Fruit fly (Drosophila melanogaster): Measurements from ENCODE around the gene Ir7d.
A peak's percentile ranks its signal among the peaks of the same experiment; 100 is the strongest.

Gene Ir7d

dm6 chrX:7878736-7879135 is at the start of gene Ir7d:
TSS of gene Ir7d (minus strand) at chrX:7878836.
- TF ChIP-seq CG11617 (GFP tag; optimal IDR thresholded peaks at IDR 0.05) (no peak), CG7045 (GFP tag; optimal IDR thresholded peaks at IDR 0.05) (no peak), bab1 (GFP tag; optimal IDR thresholded peaks at IDR 0.05) (no peak), CG5204 (GFP tag; optimal IDR thresholded peaks at IDR 0.05) (no peak), CG7101 (tag; optimal IDR thresholded peaks at IDR 0.05) (no peak), cnc (optimal IDR thresholded peaks at IDR 0.05) (no peak), Mnt (GFP tag; optimal IDR thresholded peaks at IDR 0.05) (no peak), cic (GFP tag; optimal IDR thresholded peaks at IDR 0.05) (no peak), CG33017 (tag; optimal IDR thresholded peaks at IDR 0.05) (no peak), toe (GFP tag; optimal IDR thresholded peaks at IDR 0.05) (no peak)

DNA sequence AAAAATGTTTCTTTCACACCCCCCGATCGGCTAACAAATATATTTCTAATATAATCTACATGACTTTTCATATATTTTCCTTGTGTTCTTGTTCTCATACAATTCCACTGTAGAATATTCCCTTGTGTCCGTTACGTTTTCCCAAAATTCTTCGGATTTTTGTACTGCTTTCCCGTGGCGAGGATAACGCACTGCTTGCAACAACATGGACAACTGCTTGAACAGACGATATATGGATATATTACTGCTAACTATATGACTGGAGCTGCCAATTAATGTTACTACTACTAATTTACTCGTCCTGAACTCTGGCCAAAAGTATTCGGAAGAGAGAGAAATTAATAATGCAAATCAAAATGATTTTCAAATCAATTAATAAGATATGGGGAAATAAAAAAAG is 46.3 kb upstream of the Ir7d start:
- TF ChIP-seq CG5204 (GFP tag; optimal IDR thresholded peaks at IDR 0.05), result no peak
- TF ChIP-seq bab1 (GFP tag; optimal IDR thresholded peaks at IDR 0.05), result no peak
- no peak for TF ChIP-seq cic (GFP tag; optimal IDR thresholded peaks at IDR 0.05)
- no peak for TF ChIP-seq Crg-1 (GFP tag; optimal IDR thresholded peaks at IDR 0.05)
- no peak for TF ChIP-seq kay (GFP tag; ENCODE audit: borderline replicate concordance)
- TF ChIP-seq CG11617 (GFP tag; optimal IDR thresholded peaks at IDR 0.05), result no peak
- no peak for TF ChIP-seq CG33017 (tag; optimal IDR thresholded peaks at IDR 0.05)
- TF ChIP-seq Clk (GFP tag; optimal IDR thresholded peaks at IDR 0.05), result no peak
- TF ChIP-seq Mnt (GFP tag; optimal IDR thresholded peaks at IDR 0.05), result no peak
- TF ChIP-seq CG14711 (tag; optimal IDR thresholded peaks at IDR 0.05), result no peak
- TF ChIP-seq CG1620 (GFP tag; optimal IDR thresholded peaks at IDR 0.05), result no peak
- TF ChIP-seq pad (GFP tag; optimal IDR thresholded peaks at IDR 0.05), result no peak
- TF ChIP-seq ovo (GFP tag; optimal IDR thresholded peaks at IDR 0.05), result no peak
- TF ChIP-seq toe (GFP tag; optimal IDR thresholded peaks at IDR 0.05), result no peak
- no peak for TF ChIP-seq Hr96 (GFP tag; optimal IDR thresholded peaks at IDR 0.05)
- no peak for TF ChIP-seq CG12768 (GFP tag; optimal IDR thresholded peaks at IDR 0.05)

DNA sequence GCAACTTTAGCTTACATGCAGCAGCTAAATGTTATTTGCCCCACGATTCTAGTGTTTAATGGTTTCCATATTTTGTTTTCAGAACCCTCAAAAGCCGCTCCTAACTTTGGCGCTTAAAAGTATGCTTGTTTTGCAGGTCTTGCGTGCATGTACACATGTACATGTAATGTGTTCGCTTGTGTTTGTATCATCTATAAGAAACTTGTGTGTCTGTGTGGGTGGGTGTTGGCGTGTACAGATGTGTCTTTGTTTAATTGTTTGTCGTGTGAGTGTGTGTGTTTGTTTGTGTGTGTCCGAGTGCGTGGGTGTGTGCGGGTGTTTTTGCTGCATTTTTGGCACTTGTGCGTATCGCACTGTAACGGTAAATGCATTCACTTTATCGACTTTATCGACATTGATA is 44.4 kb upstream of the Ir7d start:
- TF ChIP-seq CG12768 (GFP tag; optimal IDR thresholded peaks at IDR 0.05), result no peak

DNA sequence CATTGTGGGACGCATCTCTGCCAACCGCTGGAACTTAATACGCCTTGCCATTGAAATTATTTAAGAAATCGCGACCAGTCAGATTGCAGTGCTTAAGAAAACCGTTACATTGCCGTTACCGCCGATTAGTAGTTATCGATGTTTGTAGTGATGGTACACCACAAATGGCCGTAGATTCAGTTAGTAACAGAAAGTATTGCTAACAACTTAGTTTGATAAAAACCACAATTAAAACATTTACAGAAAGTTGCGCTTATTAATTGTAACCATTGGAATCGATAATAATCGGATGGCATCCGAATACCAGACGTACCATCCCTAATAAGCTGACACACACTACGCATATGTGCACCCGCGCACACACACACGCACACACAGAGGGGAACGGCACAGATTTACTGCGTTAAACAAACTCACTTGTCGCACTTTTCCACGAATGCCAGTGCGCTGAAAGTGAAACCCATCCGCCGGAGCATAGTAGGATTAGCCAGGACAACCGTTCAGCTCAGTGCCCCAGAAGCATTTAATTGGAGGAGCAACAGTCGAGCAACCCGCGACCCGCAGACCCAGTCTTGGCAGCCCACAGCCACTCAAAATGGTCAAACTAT is 41.5 kb upstream of the Ir7d start, which contains the start of the genes hdm and Ykt6:
Gene hdm (minus strand): TSS at position 51 of the 608 bp plus-strand sequence.
Gene Ykt6 (plus strand): TSS at position 329 of the 608 bp plus-strand sequence.
- no peak for TF ChIP-seq cnc (optimal IDR thresholded peaks at IDR 0.05)
- peak; percentile 82 for TF ChIP-seq CG14711 (tag; optimal IDR thresholded peaks at IDR 0.05)
- TF ChIP-seq cic (GFP tag; optimal IDR thresholded peaks at IDR 0.05), result peak; percentile 11
- TF ChIP-seq ovo (GFP tag; optimal IDR thresholded peaks at IDR 0.05), result peak; percentile 92
- TF ChIP-seq toe (GFP tag; optimal IDR thresholded peaks at IDR 0.05), result peak; percentile 86
- peak; percentile 84 for TF ChIP-seq Crg-1 (GFP tag; optimal IDR thresholded peaks at IDR 0.05)
- TF ChIP-seq Clk (GFP tag; optimal IDR thresholded peaks at IDR 0.05), result no peak
- peak; percentile 88 for TF ChIP-seq CG1620 (GFP tag; optimal IDR thresholded peaks at IDR 0.05)
- peak; percentile 38 for TF ChIP-seq CG12768 (GFP tag; optimal IDR thresholded peaks at IDR 0.05)
- TF ChIP-seq Hr96 (GFP tag; optimal IDR thresholded peaks at IDR 0.05), result no peak
- peak; percentile 72 for TF ChIP-seq tj (GFP tag; optimal IDR thresholded peaks at IDR 0.05)
- TF ChIP-seq CG33017 (tag; optimal IDR thresholded peaks at IDR 0.05), result peak; percentile 42
- TF ChIP-seq CG7045 (GFP tag; optimal IDR thresholded peaks at IDR 0.05), result no peak
- peak; percentile 91 for TF ChIP-seq bab1 (GFP tag; optimal IDR thresholded peaks at IDR 0.05)
- TF ChIP-seq Mnt (GFP tag; optimal IDR thresholded peaks at IDR 0.05), result peak; percentile 83
- TF ChIP-seq CG11617 (GFP tag; optimal IDR thresholded peaks at IDR 0.05), result peak; percentile 77
- peak; percentile 96 for TF ChIP-seq pad (GFP tag; optimal IDR thresholded peaks at IDR 0.05)
- no peak for TF ChIP-seq kay (GFP tag; ENCODE audit: borderline replicate concordance)
- no peak for TF ChIP-seq CG5204 (GFP tag; optimal IDR thresholded peaks at IDR 0.05)
- TF ChIP-seq CG7101 (tag; optimal IDR thresholded peaks at IDR 0.05), result peak; percentile 84

DNA sequence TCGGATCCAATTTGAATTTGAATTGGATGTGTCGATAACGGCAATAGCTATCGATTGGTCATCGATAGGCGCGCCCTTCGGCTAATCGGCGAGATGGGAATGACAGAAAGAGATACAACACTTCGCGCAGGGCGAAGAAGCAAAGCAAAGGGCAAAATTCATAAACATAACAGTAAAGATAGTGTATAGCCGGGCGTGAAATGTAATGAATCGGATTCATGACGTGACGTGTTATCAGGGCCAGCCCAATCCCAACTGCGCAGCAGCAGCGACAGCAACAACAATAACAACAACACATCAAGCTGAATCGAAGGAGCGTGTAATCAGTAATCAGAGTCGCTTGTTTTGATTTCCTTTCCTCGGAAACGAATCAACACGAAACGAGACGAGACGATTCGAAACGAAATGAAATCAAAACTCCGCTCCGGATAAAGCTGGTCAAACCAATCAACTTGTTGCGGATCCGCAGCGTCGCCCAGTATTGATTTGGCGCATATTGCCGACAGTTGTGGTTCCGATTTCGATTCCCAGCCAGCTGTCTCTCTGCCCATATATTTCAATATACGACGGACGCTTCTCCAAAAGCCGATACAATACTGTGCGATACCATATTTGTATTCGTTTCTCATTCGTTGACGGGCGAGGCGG is 33.5 kb upstream of the Ir7d start, which contains the start of gene snz:
Gene snz (plus strand): TSS at position 107 of the 648 bp plus-strand sequence.
- TF ChIP-seq cic (GFP tag; optimal IDR thresholded peaks at IDR 0.05) (peak; percentile 62), Mnt (GFP tag; optimal IDR thresholded peaks at IDR 0.05) (peak; percentile 35), toe (GFP tag; optimal IDR thresholded peaks at IDR 0.05) (no peak), Crg-1 (GFP tag; optimal IDR thresholded peaks at IDR 0.05) (no peak), CG11617 (GFP tag; optimal IDR thresholded peaks at IDR 0.05) (peak; percentile 20), CG14711 (tag; optimal IDR thresholded peaks at IDR 0.05) (peak; percentile 18), tj (GFP tag; optimal IDR thresholded peaks at IDR 0.05) (peak; percentile 46), CG7101 (tag; optimal IDR thresholded peaks at IDR 0.05) (peak; percentile 38), ovo (GFP tag; optimal IDR thresholded peaks at IDR 0.05) (peak; percentile 50), bab1 (GFP tag; optimal IDR thresholded peaks at IDR 0.05) (peak; percentile 11)

DNA sequence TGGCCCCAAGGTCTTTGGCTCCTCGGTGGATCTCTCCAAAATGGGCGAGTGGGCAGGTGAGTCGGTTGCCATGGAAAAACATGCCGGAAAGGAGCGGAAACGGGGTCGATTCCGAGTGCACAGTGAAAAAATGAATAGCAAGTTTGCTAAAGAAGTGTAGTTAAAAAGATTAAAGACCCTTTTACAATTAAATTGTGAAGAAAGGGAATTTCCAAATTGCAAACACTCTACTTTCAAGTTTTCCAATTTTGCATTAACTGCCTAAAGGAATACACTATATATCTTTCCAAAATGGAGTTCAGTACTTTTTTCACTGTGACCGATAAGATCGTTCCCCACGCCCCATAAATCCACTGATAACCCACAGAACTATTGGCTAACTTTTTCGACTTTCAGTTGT is 30.8 kb upstream of the Ir7d start:
- no peak for TF ChIP-seq Mnt (GFP tag; optimal IDR thresholded peaks at IDR 0.05)
- TF ChIP-seq CG14711 (tag; optimal IDR thresholded peaks at IDR 0.05), result no peak
- no peak for TF ChIP-seq CG11617 (GFP tag; optimal IDR thresholded peaks at IDR 0.05)
- no peak for TF ChIP-seq pad (GFP tag; optimal IDR thresholded peaks at IDR 0.05)
- no peak for TF ChIP-seq CG12768 (GFP tag; optimal IDR thresholded peaks at IDR 0.05)
- no peak for TF ChIP-seq Clk (GFP tag; optimal IDR thresholded peaks at IDR 0.05)
- no peak for TF ChIP-seq Crg-1 (GFP tag; optimal IDR thresholded peaks at IDR 0.05)
- no peak for TF ChIP-seq cnc (optimal IDR thresholded peaks at IDR 0.05)
- TF ChIP-seq kay (GFP tag; ENCODE audit: borderline replicate concordance), result no peak
- TF ChIP-seq CG5204 (GFP tag; optimal IDR thresholded peaks at IDR 0.05), result no peak
- no peak for TF ChIP-seq toe (GFP tag; optimal IDR thresholded peaks at IDR 0.05)
- TF ChIP-seq CG7045 (GFP tag; optimal IDR thresholded peaks at IDR 0.05), result no peak
- no peak for TF ChIP-seq CG1620 (GFP tag; optimal IDR thresholded peaks at IDR 0.05)
- no peak for TF ChIP-seq CG7101 (tag; optimal IDR thresholded peaks at IDR 0.05)
- TF ChIP-seq CG33017 (tag; optimal IDR thresholded peaks at IDR 0.05), result no peak
- TF ChIP-seq cic (GFP tag; optimal IDR thresholded peaks at IDR 0.05), result no peak
- no peak for TF ChIP-seq Hr96 (GFP tag; optimal IDR thresholded peaks at IDR 0.05)
- TF ChIP-seq ovo (GFP tag; optimal IDR thresholded peaks at IDR 0.05), result no peak
- no peak for TF ChIP-seq tj (GFP tag; optimal IDR thresholded peaks at IDR 0.05)
- no peak for TF ChIP-seq bab1 (GFP tag; optimal IDR thresholded peaks at IDR 0.05)
